Fruit fly (Drosophila melanogaster): ENCODE data around the gene CG5274.

CG5274 gene

DNA sequence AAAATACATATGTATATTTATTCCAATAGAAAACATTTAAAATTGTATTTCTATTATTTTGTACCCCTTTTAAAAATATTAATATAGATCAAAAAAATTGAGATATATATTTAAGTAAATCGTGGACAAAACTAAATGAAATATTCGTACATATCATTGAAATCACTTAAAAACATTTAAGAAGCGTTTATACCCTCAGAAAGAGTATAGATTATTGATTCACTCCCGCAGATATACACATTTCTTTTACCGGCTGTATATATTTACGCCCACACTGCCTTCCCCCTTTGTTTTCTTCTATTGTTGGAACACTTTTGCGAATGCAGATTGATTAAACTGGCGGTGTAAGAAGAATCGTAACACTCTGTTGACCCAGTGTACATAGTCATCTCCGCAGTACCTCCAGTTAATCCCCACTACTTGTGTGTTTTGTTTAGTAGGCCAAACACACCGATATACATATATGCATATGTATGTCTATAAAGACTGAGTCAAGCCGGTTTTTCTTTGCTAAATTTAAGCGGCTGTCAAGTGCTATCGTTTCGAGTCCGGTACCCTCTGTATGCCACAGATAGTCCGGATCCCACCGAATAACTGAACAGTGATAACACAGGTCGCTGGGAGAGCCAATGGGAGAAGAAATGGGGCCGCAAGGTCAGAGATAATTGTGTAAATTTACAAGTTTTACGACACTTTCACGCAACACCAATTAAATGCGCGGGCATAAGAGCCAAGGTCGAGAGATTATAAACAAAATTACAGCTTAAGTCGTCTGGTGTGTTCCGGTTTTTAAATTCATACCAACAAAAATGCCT, 44.2 kb upstream of the CG5274 start (continued):
- peak; percentile 11 for TF ChIP-seq CG1647 (GFP tag; optimal IDR thresholded peaks at IDR 0.05)
- TF ChIP-seq CG16779 (GFP tag; IDR thresholded peaks at IDR 0.05), result no peak
- peak; percentile 46 for TF ChIP-seq CG18764 (GFP tag; optimal IDR thresholded peaks at IDR 0.05)
- TF ChIP-seq twi (tag; optimal IDR thresholded peaks at IDR 0.05), result no peak
- no peak for TF ChIP-seq esg (GFP tag; conservative IDR thresholded peaks at IDR 0.05)
- peak; percentile 46; the same call in 1 of the 2 replicates for TF ChIP-seq vvl (GFP tag; IDR thresholded peaks at IDR 0.05)
- TF ChIP-seq CG7357 (GFP tag; IDR thresholded peaks at IDR 0.05), result no peak
- no peak for TF ChIP-seq Sin3A (optimal IDR thresholded peaks at IDR 0.05)
- TF ChIP-seq Rfx (GFP tag; IDR thresholded peaks at IDR 0.05), result no peak; the same call in 1 of the 2 replicates
- no peak for TF ChIP-seq vnd (GFP tag; IDR thresholded peaks at IDR 0.05; ENCODE audit: partially characterized antibody)
- no peak for TF ChIP-seq z (GFP tag; IDR thresholded peaks at IDR 0.05)
- peak; percentile 64 for TF ChIP-seq ftz-f1 (GFP tag; optimal IDR thresholded peaks at IDR 0.05)
- 0 out of 2 replicates have a peak, but pooled peaks have one; percentile 5 for TF ChIP-seq stc (GFP tag; IDR thresholded peaks at IDR 0.05)
- TF ChIP-seq pb (GFP tag; optimal IDR thresholded peaks at IDR 0.05), result peak; percentile 4
- TF ChIP-seq Jarid2 (GFP tag; optimal IDR thresholded peaks at IDR 0.05), result no peak
- TF ChIP-seq lbe (GFP tag; optimal IDR thresholded peaks at IDR 0.05), result no peak
- TF ChIP-seq CG13296 (GFP tag; optimal IDR thresholded peaks at IDR 0.05), result peak; percentile 57
- TF ChIP-seq gce (GFP tag; IDR thresholded peaks at IDR 0.05), result 0 out of 3 replicates have a peak, but pooled peaks have one; percentile 64
- TF ChIP-seq hkb (optimal IDR thresholded peaks at IDR 0.05), result no peak
- no peak for TF ChIP-seq hkb (GFP tag; IDR thresholded peaks at IDR 0.05)
- peak; percentile 44 for TF ChIP-seq CG11723 (GFP tag; optimal IDR thresholded peaks at IDR 0.05)
- no peak for TF ChIP-seq crp (GFP tag; optimal IDR thresholded peaks at IDR 0.05)
- no peak for TF ChIP-seq CG7372 (GFP tag; IDR thresholded peaks at IDR 0.05)
- no peak for TF ChIP-seq CG10366 (GFP tag; IDR thresholded peaks at IDR 0.05)
- TF ChIP-seq CoRest (tag; optimal IDR thresholded peaks at IDR 0.05), result peak; percentile 37
- peak; percentile 73 for TF ChIP-seq CG6813 (GFP tag; optimal IDR thresholded peaks at IDR 0.05)
- TF ChIP-seq CG9817 (tag; optimal IDR thresholded peaks at IDR 0.05), result peak; percentile 32
- TF ChIP-seq Dp (GFP tag; optimal IDR thresholded peaks at IDR 0.05), result no peak
- TF ChIP-seq sens (GFP tag), result peak; percentile 95
- peak; percentile 31 for TF ChIP-seq en (GFP tag; optimal IDR thresholded peaks at IDR 0.05)
- peak; percentile 17 for TF ChIP-seq pum (GFP tag; optimal IDR thresholded peaks at IDR 0.05)
- TF ChIP-seq unc-4 (GFP tag; IDR thresholded peaks at IDR 0.05; ENCODE audit: partially characterized antibody), result no peak
- TF ChIP-seq Dad (GFP tag; optimal IDR thresholded peaks at IDR 0.05), result peak; percentile 4
- no peak for TF ChIP-seq E2f1 (GFP tag; IDR thresholded peaks at IDR 0.05)
- TF ChIP-seq gcm2 (GFP tag; optimal IDR thresholded peaks at IDR 0.05), result no peak
- TF ChIP-seq tin (GFP tag; optimal IDR thresholded peaks at IDR 0.05), result no peak
- TF ChIP-seq NfI (GFP tag; optimal IDR thresholded peaks at IDR 0.05), result peak; percentile 27
- TF ChIP-seq sr (GFP tag; IDR thresholded peaks at IDR 0.05), result peak; percentile 63; the same call in 2 of the 3 replicates
- TF ChIP-seq Taf1 (GFP tag; IDR thresholded peaks at IDR 0.05), result no peak
- TF ChIP-seq pros (GFP tag; optimal IDR thresholded peaks at IDR 0.05), result no peak
- no peak for TF ChIP-seq prd (optimal IDR thresholded peaks at IDR 0.05)
- TF ChIP-seq prd (GFP tag; IDR thresholded peaks at IDR 0.05), result no peak
- peak; percentile 75 for TF ChIP-seq fd64A (GFP tag; optimal IDR thresholded peaks at IDR 0.05)
- peak; percentile 60 for TF ChIP-seq eyg (GFP tag; optimal IDR thresholded peaks at IDR 0.05)
- no peak for TF ChIP-seq ase (GFP tag; IDR thresholded peaks at IDR 0.05)
- TF ChIP-seq Dek (tag; optimal IDR thresholded peaks at IDR 0.05), result no peak
- TF ChIP-seq emc (GFP tag; optimal IDR thresholded peaks at IDR 0.05), result no peak
- TF ChIP-seq trh (GFP tag; optimal IDR thresholded peaks at IDR 0.05), result peak; percentile 12
- TF ChIP-seq Bgb (GFP tag; IDR thresholded peaks at IDR 0.05; ENCODE audit: partially characterized antibody), result no peak
- TF ChIP-seq CG10565 (GFP tag; optimal IDR thresholded peaks at IDR 0.05), result no peak
- TF ChIP-seq exex (tag; optimal IDR thresholded peaks at IDR 0.05), result peak; percentile 51

Data from whole organism, embryonic.